Worm (Caenorhabditis elegans) whole organism, L4 larva: ENCODE data around the gene frpr-6.

ENCODE experiments used
- ZK546.5 ChIP-seq, 2 experiments: sonication (generic microtip); optimal IDR thresholded peaks; 2 replicates each; lab custom pipeline; 2017; ENCODE audit warnings: missing biosample characterization in 2 of 2, missing genetic modification characterization in 2 of 2
- ceh-82 ChIP-seq: sonication (generic microtip); optimal IDR thresholded peaks from 2 replicates; lab custom pipeline; 2017; ENCODE audit warnings: missing biosample characterization, missing genetic modification characterization
- daf-12 ChIP-seq: fragments of 150-350 bp; optimal IDR thresholded peaks from 2 replicates; lab custom pipeline; 2014; ENCODE audit warnings: missing biosample characterization, missing genetic modification reagents, missing genetic modification characterization
- dpl-1 ChIP-seq: fragments of 150-350 bp; optimal IDR thresholded peaks from 2 replicates; lab custom pipeline; 2014; ENCODE audit warnings: missing biosample characterization, missing genetic modification reagents, missing genetic modification characterization
- fkh-10 ChIP-seq: fragments of 150-350 bp; optimal IDR thresholded peaks from 2 replicates; lab custom pipeline; 2014; ENCODE audit warnings: missing biosample characterization, missing genetic modification reagents, missing genetic modification characterization
- fos-1 ChIP-seq: fragments of 150-350 bp; optimal IDR thresholded peaks from 2 replicates; lab custom pipeline; 2014; ENCODE audit warnings: missing biosample characterization, missing genetic modification characterization
- lin-15B ChIP-seq: fragments of 150-350 bp; sonication (generic microtip); optimal IDR thresholded peaks from 3 replicates; lab custom pipeline; 2014; ENCODE audit warnings: missing biosample characterization, missing genetic modification characterization
- mes-2 ChIP-seq: sonication (generic microtip); optimal IDR thresholded peaks from 2 replicates; lab custom pipeline; 2016; ENCODE audit warnings: missing genotype, mild to moderate bottlenecking, missing genetic modification characterization, missing compliant biosample characterization; ENCODE audit not compliant: poor library complexity, severe bottlenecking
- nhr-237 ChIP-seq: sonication (generic microtip); optimal IDR thresholded peaks from 2 replicates; lab custom pipeline; 2017; ENCODE audit warnings: missing biosample characterization, missing genetic modification characterization
- nhr-25 ChIP-seq: sonication (generic microtip); optimal IDR thresholded peaks from 2 replicates; lab custom pipeline; 2017; ENCODE audit warnings: missing genetic modification characterization, mild to moderate bottlenecking, missing compliant biosample characterization, antibody characterized with exemption, moderate library complexity, borderline replicate concordance; ENCODE audit not compliant: insufficient read depth
- nhr-28 ChIP-seq: fragments of 150-350 bp; optimal IDR thresholded peaks from 2 replicates; lab custom pipeline; 2014; ENCODE audit warnings: missing biosample characterization, missing genetic modification characterization
- nhr-76 ChIP-seq: fragments of 150-350 bp; optimal IDR thresholded peaks from 2 replicates; lab custom pipeline; 2014; ENCODE audit warnings: missing biosample characterization, missing genetic modification characterization
- tag-97 ChIP-seq: fragments of 200-800 bp; sonication (Bioruptor generic); IDR thresholded peaks from 2 replicates; pipeline ENCODE4 v1.3.6; 2022; ENCODE audit warnings: missing genetic modification characterization, missing compliant biosample characterization

ce11 chrV:9148151-9148550, 47.2 kb upstream of the frpr-6 start:
- TF ChIP-seq lin-15B = no peak
- no peak for TF ChIP-seq ceh-82 (tag; lab: Kevin White, UChicago)
- no peak for TF ChIP-seq fos-1 (tag; lab: Kevin White, UChicago)
- no peak for TF ChIP-seq daf-12
- no peak for TF ChIP-seq ZK546.5 (tag; optimal IDR thresholded peaks at IDR 0.05; lab: Kevin White, UChicago)
- TF ChIP-seq fkh-10 (GFP tag; lab: Kevin White, UChicago) = no peak
- no peak for TF ChIP-seq nhr-28 (tag; lab: Kevin White, UChicago)
- TF ChIP-seq dpl-1 (GFP tag; lab: Kevin White, UChicago) = no peak
- TF ChIP-seq tag-97 (GFP tag; lab: Robert Waterston, UW) = no peak
- no peak for TF ChIP-seq nhr-76 (tag; lab: Kevin White, UChicago)
- TF ChIP-seq nhr-25 (tag; lab: Kevin White, UChicago) = no peak
- TF ChIP-seq mes-2 (tag; lab: Kevin White, UChicago) = no peak
- TF ChIP-seq nhr-237 = no peak
